Worm (Caenorhabditis elegans) whole organism, L4/young adult: Measurements from ENCODE around the gene try-8.

Source experiments
- W03F9.2 ChIP-seq: fragments of 150-350 bp; optimal IDR thresholded peaks from 2 replicates; lab custom pipeline; 2014; ENCODE audit warnings: missing biosample characterization, missing genetic modification characterization
- dao-5 ChIP-seq: sonication (generic microtip); optimal IDR thresholded peaks from 2 replicates; lab custom pipeline; 2016; ENCODE audit warnings: missing genotype, missing genetic modification characterization, moderate library complexity, missing compliant biosample characterization

DNA sequence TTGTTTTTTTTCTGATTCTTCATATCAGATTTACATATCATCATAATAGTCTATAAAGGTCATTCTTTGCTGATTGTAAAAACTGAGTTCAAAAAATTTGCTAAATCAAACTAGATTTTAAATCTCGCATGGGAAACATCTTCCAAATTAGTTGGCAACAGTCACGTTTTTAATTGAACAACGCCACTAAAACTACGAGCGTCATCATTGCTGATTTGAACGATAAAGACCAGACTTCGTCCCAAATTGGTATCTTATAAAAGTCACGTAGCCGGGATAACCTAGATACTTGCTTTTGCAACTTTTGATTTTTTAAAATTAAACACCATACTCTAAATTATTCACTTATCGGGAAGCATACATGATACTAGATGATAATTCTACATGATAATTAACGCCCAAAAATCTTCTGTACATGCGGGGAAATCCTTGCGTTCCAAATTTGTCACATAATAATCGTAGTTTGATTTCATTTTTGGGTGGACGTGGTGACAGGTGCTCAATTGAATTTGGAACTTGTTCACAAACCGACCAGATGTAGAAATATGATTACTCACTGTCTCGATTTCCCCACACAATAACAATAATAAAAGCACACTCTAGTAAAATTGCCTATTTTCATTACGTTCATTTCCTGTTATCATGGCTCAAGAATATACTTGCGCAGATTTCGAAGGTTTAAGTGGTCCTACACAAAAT, 37.0 kb downstream of the try-8 start, which contains the start of gene srw-67:
- TF ChIP-seq dao-5 (tag; lab: Kevin White, UChicago) (no peak), W03F9.2 (no peak)
